Worm (Caenorhabditis elegans) whole organism, L4 larva: ENCODE results near the gene daf-28.

Experiments
- ZK337.2 ChIP-seq: fragments of 200-800 bp; sonication (Bioruptor generic); IDR thresholded peaks from 2 replicates; pipeline ENCODE4 v1.3.6; 2022; ENCODE audit warnings: missing genetic modification reagents, missing genetic modification characterization, missing compliant biosample characterization
- ceh-82 ChIP-seq: sonication (generic microtip); optimal IDR thresholded peaks from 2 replicates; lab custom pipeline; 2017; ENCODE audit warnings: missing biosample characterization, missing genetic modification characterization
- fkh-10 ChIP-seq: fragments of 150-350 bp; optimal IDR thresholded peaks from 2 replicates; lab custom pipeline; 2014; ENCODE audit warnings: missing biosample characterization, missing genetic modification reagents, missing genetic modification characterization
- lin-13 ChIP-seq: fragments of 150-350 bp; optimal IDR thresholded peaks from 2 replicates; lab custom pipeline; 2014; ENCODE audit warnings: missing biosample characterization, missing genetic modification reagents, missing genetic modification characterization
- nhr-11 ChIP-seq: fragments of 150-350 bp; optimal IDR thresholded peaks from 2 replicates; lab custom pipeline; 2014; ENCODE audit warnings: missing biosample characterization, missing genetic modification characterization
- rbr-2 ChIP-seq: sonication (generic microtip); optimal IDR thresholded peaks from 2 replicates; lab custom pipeline; 2016; ENCODE audit warnings: missing genotype, missing genetic modification characterization, missing compliant biosample characterization
- snpc-4 ChIP-seq: fragments of 150-350 bp; optimal IDR thresholded peaks from 2 replicates; lab custom pipeline; 2014; ENCODE audit warnings: missing biosample characterization, missing genetic modification characterization

- TF ChIP-seq ZK337.2 (GFP tag; lab: Robert Waterston, UW) (no peak), lin-13 (no peak), rbr-2 (tag; lab: Kevin White, UChicago) (no peak), fkh-10 (GFP tag; lab: Kevin White, UChicago) (no peak), ceh-82 (tag; lab: Kevin White, UChicago) (no peak), snpc-4 (tag; lab: Kevin White, UChicago) (no peak), nhr-11 (tag; lab: Kevin White, UChicago) (no peak)
Measured at ce11 chrV:19856335-19856734, 41.4 kb downstream of the daf-28 start.
